Fruit fly (Drosophila melanogaster) whole organism, embryonic: ENCODE measurements around the gene ND-39.

Source experiments
- Bgb ChIP-seq: fragments of 200-800 bp; sonication (Bioruptor generic); IDR thresholded peaks from 2 replicates; pipeline ENCODE4 v1.3.6; 2022; ENCODE audit warnings: missing biosample characterization, missing genetic modification characterization; ENCODE audit not compliant: partially characterized antibody
- CG10543 ChIP-seq: fragments of 200-800 bp; sonication (Bioruptor generic); optimal IDR thresholded peaks from 3 replicates; lab custom pipeline; 2017; ENCODE audit warnings: missing biosample characterization, mild to moderate bottlenecking, missing genetic modification characterization, moderate library complexity
- CG11695 ChIP-seq: fragments of 200-800 bp; sonication (Bioruptor generic); IDR thresholded peaks from 3 replicates; pipeline ENCODE4 v1.3.6; 2022; ENCODE audit warnings: missing biosample characterization, missing genetic modification characterization
- CG1233 ChIP-seq: fragments of 200-800 bp; sonication (Bioruptor generic); optimal IDR thresholded peaks from 4 replicates; lab custom pipeline; 2018; ENCODE audit warnings: missing biosample characterization, mild to moderate bottlenecking, missing genetic modification characterization
- CG13624 ChIP-seq: fragments of 200-800 bp; sonication (Bioruptor generic); optimal IDR thresholded peaks from 2 replicates; lab custom pipeline; 2016; ENCODE audit warnings: missing biosample characterization, missing genetic modification characterization
- CG14667 ChIP-seq: fragments of 200-800 bp; sonication (Bioruptor generic); IDR thresholded peaks from 2 replicates; pipeline ENCODE4 v1.3.6; 2022; ENCODE audit warnings: missing biosample characterization, missing genetic modification characterization
- CG15073 ChIP-seq: fragments of 200-800 bp; sonication (Bioruptor generic); optimal IDR thresholded peaks from 2 replicates; lab custom pipeline; 2016; ENCODE audit warnings: missing biosample characterization, missing genetic modification characterization
- CG1529 ChIP-seq: fragments of 200-800 bp; sonication (Bioruptor generic); optimal IDR thresholded peaks from 3 replicates; lab custom pipeline; 2018; ENCODE audit warnings: missing biosample characterization, missing genetic modification characterization
- CG1647 ChIP-seq: fragments of 200-800 bp; sonication (Bioruptor generic); optimal IDR thresholded peaks from 3 replicates; lab custom pipeline; 2016; ENCODE audit warnings: missing biosample characterization, missing genetic modification characterization
- CG17186 ChIP-seq: fragments of 200-800 bp; sonication (Bioruptor generic); optimal IDR thresholded peaks from 3 replicates; lab custom pipeline; 2017; ENCODE audit warnings: missing biosample characterization, missing genetic modification reagents, missing genetic modification characterization
- CG17359 ChIP-seq: fragments of 200-800 bp; sonication (Bioruptor generic); optimal IDR thresholded peaks from 3 replicates; lab custom pipeline; 2018; ENCODE audit warnings: missing biosample characterization, mild to moderate bottlenecking, missing genetic modification characterization, moderate library complexity
- CG17912 ChIP-seq: fragments of 200-800 bp; sonication (Bioruptor generic); optimal IDR thresholded peaks from 2 replicates; lab custom pipeline; 2018; ENCODE audit warnings: missing biosample characterization, mild to moderate bottlenecking, missing genetic modification characterization
- CG18011 ChIP-seq: fragments of 200-800 bp; sonication (Bioruptor generic); optimal IDR thresholded peaks from 2 replicates; lab custom pipeline; 2017; ENCODE audit warnings: missing biosample characterization, missing genetic modification characterization, mild to moderate bottlenecking, moderate library complexity, missing genotype
- CG2120 ChIP-seq: fragments of 200-800 bp; sonication (Bioruptor generic); optimal IDR thresholded peaks from 3 replicates; lab custom pipeline; 2016; ENCODE audit warnings: missing biosample characterization, missing genetic modification characterization
- CG3065 ChIP-seq: fragments of 200-800 bp; sonication (Bioruptor generic); optimal IDR thresholded peaks from 2 replicates; lab custom pipeline; 2016; ENCODE audit warnings: missing biosample characterization, missing genetic modification characterization
- CG31224 ChIP-seq: fragments of 200-800 bp; sonication (Bioruptor generic); IDR thresholded peaks from 2 replicates; pipeline ENCODE4 v1.3.6; 2022; ENCODE audit warnings: missing biosample characterization, missing genetic modification characterization
- CG3163 ChIP-seq: fragments of 200-800 bp; sonication (Bioruptor generic); optimal IDR thresholded peaks from 3 replicates; lab custom pipeline; 2016; ENCODE audit warnings: missing biosample characterization, missing genetic modification characterization
- CG3995 ChIP-seq: fragments of 200-800 bp; sonication (Bioruptor generic); optimal IDR thresholded peaks from 3 replicates; lab custom pipeline; 2016; ENCODE audit warnings: missing biosample characterization, missing genetic modification characterization
- CG6175 ChIP-seq: fragments of 200-800 bp; sonication (Bioruptor generic); IDR thresholded peaks from 3 replicates; pipeline ENCODE4 v1.3.6; 2022; ENCODE audit warnings: missing biosample characterization, missing genetic modification characterization
- CG7372 ChIP-seq: fragments of 200-800 bp; sonication (Bioruptor generic); IDR thresholded peaks from 2 replicates; pipeline ENCODE4 v1.3.6; 2022; ENCODE audit warnings: missing biosample characterization, missing genetic modification characterization
- CG9932 ChIP-seq: fragments of 200-800 bp; sonication (Bioruptor generic); IDR thresholded peaks from 2 replicates; pipeline ENCODE4 v1.3.6; 2022; ENCODE audit warnings: missing biosample characterization, missing genetic modification characterization
- Dad ChIP-seq: fragments of 200-800 bp; sonication (Bioruptor generic); optimal IDR thresholded peaks from 3 replicates; lab custom pipeline; 2016; ENCODE audit warnings: missing biosample characterization, missing genetic modification characterization
- Dip3 ChIP-seq: fragments of 200-800 bp; sonication (Bioruptor generic); optimal IDR thresholded peaks from 3 replicates; lab custom pipeline; 2016; ENCODE audit warnings: missing biosample characterization, missing genetic modification characterization
- H15 ChIP-seq: fragments of 200-800 bp; sonication (Bioruptor generic); IDR thresholded peaks from 3 replicates; pipeline ENCODE4 v1.3.6; 2022; ENCODE audit warnings: missing biosample characterization, missing genetic modification characterization
- HmgZ ChIP-seq: fragments of 200-800 bp; sonication (Bioruptor generic); optimal IDR thresholded peaks from 2 replicates; lab custom pipeline; 2018; ENCODE audit warnings: missing biosample characterization, mild to moderate bottlenecking, missing genetic modification characterization
- Jarid2 ChIP-seq: fragments of 200-800 bp; sonication (Bioruptor generic); optimal IDR thresholded peaks from 3 replicates; lab custom pipeline; 2017; ENCODE audit warnings: mild to moderate bottlenecking, missing biosample characterization, missing genetic modification reagents, missing genetic modification characterization
- Lim3 ChIP-seq: fragments of 200-800 bp; sonication (Bioruptor generic); IDR thresholded peaks from 2 replicates; pipeline ENCODE4 v1.3.6; 2022; ENCODE audit warnings: missing biosample characterization, missing genetic modification characterization
- Lpt ChIP-seq: fragments of >200 bp; optimal IDR thresholded peaks from 2 replicates; lab custom pipeline; 2018; ENCODE audit warnings: missing biosample characterization, missing genetic modification characterization
- Myb ChIP-seq: fragments of 200-800 bp; sonication (Bioruptor generic); optimal IDR thresholded peaks from 2 replicates; lab custom pipeline; 2016; ENCODE audit warnings: missing biosample characterization, missing genetic modification characterization
- NC2β ChIP-seq: fragments of 200-800 bp; sonication (Bioruptor generic); optimal IDR thresholded peaks from 2 replicates; lab custom pipeline; 2016; ENCODE audit warnings: missing biosample characterization, missing genetic modification characterization
- Nf-YA ChIP-seq: fragments of 200-800 bp; sonication (Bioruptor generic); IDR thresholded peaks from 2 replicates; pipeline ENCODE4 v1.3.6; 2022; ENCODE audit warnings: missing biosample characterization, missing genetic modification characterization
- Sox100B ChIP-seq: fragments of 200-800 bp; sonication (Bioruptor generic); optimal IDR thresholded peaks from 3 replicates; lab custom pipeline; 2018; ENCODE audit warnings: missing biosample characterization, mild to moderate bottlenecking, missing genetic modification characterization
- Ssrp ChIP-seq: fragments of 200-800 bp; sonication (Bioruptor generic); optimal IDR thresholded peaks from 2 replicates; lab custom pipeline; 2018; ENCODE audit warnings: missing biosample characterization, mild to moderate bottlenecking, missing genetic modification characterization, moderate library complexity
- Trl ChIP-seq, 3 experiments: fragments of >200 bp in 2 of 3; fragments of 200-800 bp in 1 of 3; sonication (Bioruptor generic) in 1 of 3; optimal IDR thresholded peaks; 2 replicates in 1 of 3; 3 replicates in 2 of 3; lab custom pipeline; 2016 to 2017; ENCODE audit warnings: missing biosample characterization in 1 of 3, missing genetic modification characterization in 1 of 3
- Xrp1 ChIP-seq: fragments of 200-800 bp; sonication (Bioruptor generic); IDR thresholded peaks from 2 replicates; pipeline ENCODE4 v1.3.6; 2022; ENCODE audit warnings: missing biosample characterization, missing genetic modification characterization
- ash1 ChIP-seq: fragments of 200-800 bp; sonication (Bioruptor generic); optimal IDR thresholded peaks from 2 replicates; lab custom pipeline; 2018; ENCODE audit warnings: missing biosample characterization, mild to moderate bottlenecking, missing genetic modification characterization
- bbx ChIP-seq: fragments of 200-800 bp; sonication (Bioruptor generic); IDR thresholded peaks from 2 replicates; pipeline ENCODE4 v1.3.6; 2022; ENCODE audit warnings: missing biosample characterization, missing genetic modification characterization; ENCODE audit not compliant: partially characterized antibody
- br ChIP-seq: fragments of >200 bp; optimal IDR thresholded peaks from 2 replicates; lab custom pipeline; 2017
- bsh ChIP-seq, 2 experiments: fragments of 200-800 bp; sonication (Bioruptor generic); optimal IDR thresholded peaks; 2 replicates each; lab custom pipeline; 2017 to 2018; ENCODE audit warnings: mild to moderate bottlenecking in 2 of 2, missing biosample characterization in 2 of 2, missing genetic modification characterization in 2 of 2, moderate library complexity in 1 of 2
- cas ChIP-seq: fragments of 200-800 bp; sonication (Bioruptor generic); IDR thresholded peaks from 2 replicates; pipeline ENCODE4 v1.3.6; 2022; ENCODE audit warnings: missing biosample characterization, missing genetic modification characterization
- dati ChIP-seq: fragments of 200-800 bp; sonication (Bioruptor generic); IDR thresholded peaks from 2 replicates; pipeline ENCODE4 v1.3.6; 2022; ENCODE audit warnings: missing biosample characterization, missing genetic modification characterization
- dpn ChIP-seq, 2 experiments: fragments of 200-800 bp; sonication (Bioruptor generic); optimal IDR thresholded peaks; 3 replicates each; lab custom pipeline; 2016; ENCODE audit warnings: missing biosample characterization in 2 of 2, missing genetic modification characterization in 2 of 2
- ham ChIP-seq: fragments of 200-800 bp; sonication (Bioruptor generic); IDR thresholded peaks from 2 replicates; pipeline ENCODE4 v1.3.6; 2022; ENCODE audit warnings: missing biosample characterization, missing genetic modification characterization
- klu ChIP-seq: fragments of 200-800 bp; sonication (Bioruptor generic); IDR thresholded peaks from 2 replicates; pipeline ENCODE4 v1.3.6; 2022; ENCODE audit warnings: missing biosample characterization, missing genetic modification characterization
- luna ChIP-seq: fragments of 200-800 bp; sonication (Bioruptor generic); optimal IDR thresholded peaks from 2 replicates; lab custom pipeline; 2016; ENCODE audit warnings: missing biosample characterization, missing genetic modification characterization
- mirr ChIP-seq: fragments of 200-800 bp; sonication (Bioruptor generic); optimal IDR thresholded peaks from 3 replicates; lab custom pipeline; 2018; ENCODE audit warnings: missing biosample characterization, mild to moderate bottlenecking, missing genetic modification characterization
- sug ChIP-seq: fragments of 200-800 bp; optimal IDR thresholded peaks from 2 replicates; lab custom pipeline; 2019; ENCODE audit warnings: missing biosample characterization, mild to moderate bottlenecking, missing genetic modification characterization, moderate library complexity
- tup ChIP-seq: fragments of 200-800 bp; sonication (Bioruptor generic); optimal IDR thresholded peaks from 2 replicates; lab custom pipeline; 2016; ENCODE audit warnings: missing biosample characterization, mild to moderate bottlenecking, missing genetic modification characterization, moderate library complexity
- unc-4 ChIP-seq: fragments of 200-800 bp; sonication (Bioruptor generic); IDR thresholded peaks from 2 replicates; pipeline ENCODE4 v1.3.6; 2022; ENCODE audit warnings: missing biosample characterization, missing genetic modification characterization; ENCODE audit not compliant: partially characterized antibody
- vfl ChIP-seq: fragments of 200-800 bp; sonication (Bioruptor generic); optimal IDR thresholded peaks from 2 replicates; lab custom pipeline; 2016; ENCODE audit warnings: missing biosample characterization, missing genetic modification characterization

The ND-39 gene

dm6 chr3L:20497124-20497996, 5.5 kb downstream of the ND-39 start, which contains the start of gene CG32425 (continued):
- TF ChIP-seq Xrp1 (GFP tag; lab: Robert Waterston, UW) (peak; percentile 14; the same call in 1 of the 2 replicates), unc-4 (GFP tag; lab: Robert Waterston, UW) (peak; percentile 27; the same call in 1 of the 2 replicates), CG11695 (GFP tag; lab: Robert Waterston, UW) (no peak), CG3995 (GFP tag; lab: Kevin White, UChicago) (peak; percentile 42), sug (tag; lab: Kevin White, UChicago) (peak; percentile 15), Nf-YA (no peak), CG6175 (GFP tag; lab: Robert Waterston, UW) (no peak), CG17912 (GFP tag; lab: Kevin White, UChicago) (no peak), Bgb (GFP tag; lab: Robert Waterston, UW) (peak; percentile 22; the same call in 1 of the 2 replicates), CG1233 (GFP tag; lab: Kevin White, UChicago) (no peak), CG2120 (peak; percentile 28), dati (GFP tag; lab: Robert Waterston, UW) (no peak), dpn (GFP tag; optimal IDR thresholded peaks at IDR 0.05; lab: Kevin White, UChicago) (peak in 1 of 2 experiments; percentile 26), Dad (no peak), CG15073 (GFP tag; lab: Kevin White, UChicago) (no peak), bbx (GFP tag; lab: Robert Waterston, UW) (peak; percentile 54), mirr (no peak), ham (GFP tag; lab: Robert Waterston, UW) (no peak), cas (GFP tag; lab: Robert Waterston, UW) (no peak), Trl (optimal IDR thresholded peaks at IDR 0.05; lab: Kevin White, UChicago) (peak in 1 of 2 experiments; percentile 32), Trl (GFP tag; optimal IDR thresholded peaks at IDR 0.05; lab: Kevin White, UChicago) (no peak), CG1647 (GFP tag; lab: Kevin White, UChicago) (no peak), klu (GFP tag; lab: Robert Waterston, UW) (no peak), CG10543 (GFP tag; lab: Kevin White, UChicago) (no peak), ash1 (no peak), bsh (GFP tag; optimal IDR thresholded peaks at IDR 0.05; lab: Kevin White, UChicago) (no peak), CG1529 (GFP tag; lab: Kevin White, UChicago) (no peak), CG3065 (GFP tag; lab: Kevin White, UChicago) (no peak), luna (GFP tag; lab: Kevin White, UChicago) (no peak), CG17359 (tag; lab: Kevin White, UChicago) (no peak), Myb (peak; percentile 69), CG13624 (GFP tag; lab: Kevin White, UChicago) (no peak), H15 (GFP tag; lab: Robert Waterston, UW) (no peak), CG18011 (GFP tag; lab: Kevin White, UChicago) (no peak), tup (GFP tag; lab: Kevin White, UChicago) (no peak), Dip3 (no peak), vfl (GFP tag; lab: Kevin White, UChicago) (no peak), CG31224 (GFP tag; lab: Robert Waterston, UW) (no peak), Ssrp (tag; lab: Kevin White, UChicago) (no peak), CG17186 (GFP tag; lab: Kevin White, UChicago) (no peak), HmgZ (peak; percentile 15), CG7372 (GFP tag; lab: Robert Waterston, UW) (no peak), Lpt (GFP tag; lab: Kevin White, UChicago) (no peak), CG14667 (no peak), Jarid2 (GFP tag; lab: Kevin White, UChicago) (no peak), Lim3 (GFP tag; lab: Robert Waterston, UW) (no peak), NC2β (GFP tag; lab: Kevin White, UChicago) (no peak), br (lab: Kevin White, UChicago) (no peak), CG9932 (GFP tag; lab: Robert Waterston, UW) (peak; percentile 35; the same call in 1 of the 2 replicates), CG3163 (no peak), Sox100B (GFP tag; lab: Kevin White, UChicago) (no peak)
